Worm (Caenorhabditis elegans): Measurements from ENCODE around the gene twk-16.

ce11 chrX:3111066-3111465, 30.1 kb downstream of the twk-16 start:
- TF ChIP-seq W03F9.2 (tag; optimal IDR thresholded peaks at IDR 0.05) (no peak), him-1 (tag; optimal IDR thresholded peaks at IDR 0.05) (peak; percentile 76)

Measured in whole organism, L4/young adult.